Fruit fly (Drosophila melanogaster) whole organism, adult: ENCODE measurements around the gene neb.

Source experiments
- CG12768 ChIP-seq: fragments of 200-800 bp; sonication (Bioruptor generic); optimal IDR thresholded peaks from 2 replicates; lab custom pipeline; 2017; ENCODE audit warnings: missing biosample characterization, missing genetic modification characterization, mild to moderate bottlenecking, moderate library complexity, missing genetic modification reagents
- cic ChIP-seq: fragments of 200-800 bp; sonication (Bioruptor generic); optimal IDR thresholded peaks from 2 replicates; lab custom pipeline; 2017; ENCODE audit warnings: missing biosample characterization, mild to moderate bottlenecking, missing genetic modification characterization, moderate library complexity
- kay ChIP-seq: fragments of 200-800 bp; sonication (Bioruptor generic); peaks from one replicate; lab custom pipeline; 2016; ENCODE audit warnings: missing biosample characterization, missing genetic modification characterization, borderline replicate concordance
- tj ChIP-seq: fragments of 200-800 bp; sonication (Bioruptor generic); optimal IDR thresholded peaks from 3 replicates; lab custom pipeline; 2017; ENCODE audit warnings: missing biosample characterization, mild to moderate bottlenecking, missing genetic modification characterization, moderate library complexity
- toe ChIP-seq: fragments of 200-800 bp; sonication (Bioruptor generic); optimal IDR thresholded peaks from 2 replicates; lab custom pipeline; 2016; ENCODE audit warnings: missing biosample characterization, missing genetic modification characterization

DNA sequence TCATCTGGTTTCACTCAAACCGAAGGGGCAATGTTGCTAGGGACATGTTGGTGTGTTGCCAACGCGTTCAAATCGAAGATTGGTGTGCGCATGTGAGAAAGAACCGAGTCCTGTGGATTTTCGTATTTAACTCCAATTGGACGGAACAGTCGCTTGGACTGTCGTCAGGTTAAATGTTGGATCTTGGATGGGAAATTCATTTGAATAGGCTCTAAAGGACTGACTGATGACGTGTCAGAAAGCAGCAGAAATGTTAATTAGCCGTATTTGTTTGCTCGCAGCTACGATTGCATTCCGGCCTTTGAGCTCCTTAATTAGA lies 45.6 kb downstream of the neb start:
- TF ChIP-seq CG12768 (GFP tag; lab: Kevin White, UChicago) (no peak), kay (GFP tag; lab: Kevin White, UChicago) (no peak), cic (GFP tag; lab: Kevin White, UChicago) (no peak), toe (no peak), tj (no peak)
